Fruit fly (Drosophila melanogaster) whole organism, wandering third instar larva: ENCODE data around the gene CG10919.

Experiments used
- CG32264 ChIP-seq: fragments of 200-800 bp; sonication (Bioruptor generic); optimal IDR thresholded peaks from 2 replicates; lab custom pipeline; 2016; ENCODE audit warnings: missing biosample characterization, missing genetic modification characterization
- Dif ChIP-seq: fragments of 200-275, 200-300 bp; sonication (Bioruptor generic); optimal IDR thresholded peaks from 2 replicates; lab custom pipeline; 2018; ENCODE audit warnings: missing biosample characterization, missing genetic modification characterization; ENCODE audit not compliant: partially characterized antibody
- GATAd ChIP-seq: sonication (Bioruptor generic); optimal IDR thresholded peaks from 2 replicates; lab custom pipeline; 2016; ENCODE audit warnings: missing biosample characterization, missing genetic modification characterization
- HLH106 ChIP-seq: fragments of 200-800 bp; optimal IDR thresholded peaks from 3 replicates; lab custom pipeline; 2019; ENCODE audit warnings: missing biosample characterization, mild to moderate bottlenecking, missing genetic modification characterization, moderate library complexity
- Hnf4 ChIP-seq: fragments of 200-800 bp; sonication (Bioruptor generic); optimal IDR thresholded peaks from 2 replicates; lab custom pipeline; 2016; ENCODE audit warnings: missing biosample characterization, mild to moderate bottlenecking, missing genetic modification characterization
- Hr78 ChIP-seq: fragments of >200 bp; optimal IDR thresholded peaks from 2 replicates; lab custom pipeline; 2017; ENCODE audit warnings: missing biosample characterization, missing genetic modification characterization
- Jra ChIP-seq: sonication (Bioruptor generic); optimal IDR thresholded peaks from 2 replicates; lab custom pipeline; 2016; ENCODE audit warnings: missing biosample characterization, missing genetic modification characterization
- Mio ChIP-seq: sonication (Bioruptor generic); optimal IDR thresholded peaks from 2 replicates; lab custom pipeline; 2016; ENCODE audit warnings: missing biosample characterization, missing genetic modification characterization
- N ChIP-seq: fragments of >200 bp; optimal IDR thresholded peaks from 2 replicates; lab custom pipeline; 2018; ENCODE audit warnings: missing biosample characterization, missing external identifiers, missing genetic modification characterization
- OdsH ChIP-seq: fragments of 200-800 bp; sonication (Bioruptor generic); optimal IDR thresholded peaks from 2 replicates; lab custom pipeline; 2016; ENCODE audit warnings: missing biosample characterization, mild to moderate bottlenecking, missing genetic modification characterization
- Rel ChIP-seq, 2 experiments: fragments of 200-800 bp; sonication (Bioruptor generic) in 1 of 2; optimal IDR thresholded peaks; 2 replicates in 1 of 2; 3 replicates in 1 of 2; lab custom pipeline; 2016 to 2019; ENCODE audit warnings: mild to moderate bottlenecking in 2 of 2, missing biosample characterization in 2 of 2, missing genetic modification characterization in 2 of 2, moderate library complexity in 1 of 2
- Sp1 ChIP-seq: fragments of 200-800 bp; sonication (Bioruptor generic); optimal IDR thresholded peaks from 3 replicates; lab custom pipeline; 2019; ENCODE audit warnings: missing biosample characterization, mild to moderate bottlenecking, missing genetic modification characterization, moderate library complexity
- dmrt93B ChIP-seq: fragments of 200-800 bp; sonication (Bioruptor generic); optimal IDR thresholded peaks from 2 replicates; lab custom pipeline; 2018; ENCODE audit warnings: missing biosample characterization, mild to moderate bottlenecking, missing genetic modification characterization
- ey ChIP-seq: fragments of 200-800 bp; sonication (Bioruptor generic); optimal IDR thresholded peaks from 2 replicates; lab custom pipeline; 2016; ENCODE audit warnings: missing biosample characterization, missing genetic modification characterization
- fru ChIP-seq: fragments of 200-800 bp; sonication (Bioruptor generic); optimal IDR thresholded peaks from 3 replicates; lab custom pipeline; 2016; ENCODE audit warnings: missing biosample characterization, mild to moderate bottlenecking, missing genetic modification characterization
- h ChIP-seq: fragments of 200-800 bp; sonication (Bioruptor generic); optimal IDR thresholded peaks from 3 replicates; lab custom pipeline; 2016; ENCODE audit warnings: missing biosample characterization, mild to moderate bottlenecking, missing genetic modification characterization
- lola ChIP-seq: fragments of >200 bp; optimal IDR thresholded peaks from 2 replicates; lab custom pipeline; 2017; ENCODE audit warnings: missing biosample characterization, missing genetic modification characterization
- psq ChIP-seq: fragments of 200-800 bp; sonication (Bioruptor generic); optimal IDR thresholded peaks from 3 replicates; lab custom pipeline; 2017; ENCODE audit warnings: missing biosample characterization, mild to moderate bottlenecking, missing genetic modification characterization, moderate library complexity
- rgr ChIP-seq: fragments of 200-800 bp; sonication (Bioruptor generic); optimal IDR thresholded peaks from 3 replicates; lab custom pipeline; 2016; ENCODE audit warnings: missing biosample characterization, mild to moderate bottlenecking, missing genetic modification characterization
- sage ChIP-seq: fragments of 200-800 bp; sonication (Bioruptor generic); optimal IDR thresholded peaks from 2 replicates; lab custom pipeline; 2016; ENCODE audit warnings: missing biosample characterization, mild to moderate bottlenecking, missing genetic modification characterization
- sv ChIP-seq: fragments of 200-800 bp; sonication (Bioruptor generic); optimal IDR thresholded peaks from 3 replicates; lab custom pipeline; 2016; ENCODE audit warnings: missing biosample characterization, missing genetic modification characterization
- tai ChIP-seq: sonication (Bioruptor generic); optimal IDR thresholded peaks from 2 replicates; lab custom pipeline; 2016; ENCODE audit warnings: missing biosample characterization, missing genetic modification characterization
- usp ChIP-seq: fragments of >200 bp; optimal IDR thresholded peaks from 2 replicates; lab custom pipeline; 2017; ENCODE audit warnings: missing biosample characterization, missing genetic modification characterization

Gene CG10919

dm6 chr3R:7798525-7798924 is 40.6 kb downstream of the CG10919 start, which contains the start of gene CG18744:
TSS of gene CG18744 (minus strand) at chr3R:7798771.
- no peak for TF ChIP-seq OdsH
- TF ChIP-seq sage (GFP tag; lab: Kevin White, UChicago), result no peak
- no peak for TF ChIP-seq ey (GFP tag; lab: Kevin White, UChicago)
- TF ChIP-seq psq, result no peak
- no peak for TF ChIP-seq rgr (GFP tag; lab: Kevin White, UChicago)
- TF ChIP-seq Hnf4 (GFP tag; lab: Kevin White, UChicago), result no peak
- no peak for TF ChIP-seq fru (GFP tag; lab: Kevin White, UChicago)
- TF ChIP-seq N, result no peak
- TF ChIP-seq Hr78, result no peak
- no peak for TF ChIP-seq h (GFP tag; lab: Kevin White, UChicago)
- TF ChIP-seq dmrt93B, result no peak
- no peak for TF ChIP-seq sv

dm6 chr3R:7802693-7803092 is 44.8 kb downstream of the CG10919 start, which contains the start of gene CG3014:
TSS of gene CG3014 (minus strand) at chr3R:7802793.
- TF ChIP-seq Sp1 (GFP tag; lab: Kevin White, UChicago) (no peak), sage (GFP tag; lab: Kevin White, UChicago) (no peak), Mio (GFP tag; lab: Kevin White, UChicago) (no peak), usp (no peak), Rel (GFP tag; optimal IDR thresholded peaks at IDR 0.05; lab: Kevin White, UChicago) (no peak), Rel (tag; optimal IDR thresholded peaks at IDR 0.05; lab: Kevin White, UChicago) (no peak), Hr78 (no peak), N (no peak), CG32264 (GFP tag; lab: Kevin White, UChicago) (no peak), tai (GFP tag; lab: Kevin White, UChicago) (no peak), Jra (GFP tag; lab: Kevin White, UChicago) (no peak), Hnf4 (GFP tag; lab: Kevin White, UChicago) (no peak), psq (no peak), HLH106 (tag; lab: Kevin White, UChicago) (no peak), OdsH (no peak), lola (GFP tag; lab: Kevin White, UChicago) (no peak), ey (GFP tag; lab: Kevin White, UChicago) (no peak), rgr (GFP tag; lab: Kevin White, UChicago) (no peak)

dm6 chr3R:7804332-7804731 is 46.4 kb downstream of the CG10919 start, which contains the start of gene CG18268:
TSS of gene CG18268 (minus strand) at chr3R:7804432.
- no peak for TF ChIP-seq Dif (GFP tag; lab: Kevin White, UChicago)
- TF ChIP-seq GATAd (GFP tag; lab: Kevin White, UChicago), result no peak
